ENCODE assay signal across 5 worm cellular contexts in the genomic region with DNA sequence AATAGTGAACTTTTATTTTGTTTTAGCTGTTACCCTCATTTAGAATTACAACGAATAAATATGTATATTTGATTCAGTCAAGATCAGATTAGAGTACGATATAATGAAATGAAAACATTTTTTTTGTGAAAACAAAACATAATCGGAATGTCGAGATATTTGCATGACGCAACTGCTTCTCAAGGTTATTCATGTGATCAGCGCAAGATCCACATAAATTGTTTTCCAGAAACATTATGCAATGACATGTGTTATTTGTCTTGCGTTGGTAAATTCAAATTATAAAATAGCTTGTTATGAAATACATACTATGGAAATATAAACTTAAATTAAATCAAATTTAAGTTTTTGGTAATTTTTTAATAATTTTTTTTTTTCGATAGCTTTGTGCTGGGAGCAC.
TF ChIP-seq lines count a peak whose summit lies in the region.

No protein-coding gene starts in this region.

TF ChIP-seq in whole organism, L1 larva, 84 proteins besides CTCF, POLR2A, EP300 and RAD21:
- no peak for TF ChIP-seq ceh-63 (GFP tag; optimal IDR thresholded peaks at IDR 0.05; lab: Kevin White, UChicago)
- TF ChIP-seq tlp-1 (tag; optimal IDR thresholded peaks at IDR 0.05; lab: Kevin White, UChicago), result no peak
- TF ChIP-seq nhr-85 (tag; lab: Kevin White, UChicago), result peak; percentile 5
- no peak for TF ChIP-seq sox-4 (tag; optimal IDR thresholded peaks at IDR 0.05; lab: Kevin White, UChicago)
- TF ChIP-seq ztf-11 (tag; optimal IDR thresholded peaks at IDR 0.05; lab: Kevin White, UChicago), result no peak

TF ChIP-seq in whole organism, L2 larva, 48 proteins besides CTCF, POLR2A, EP300 and RAD21:
- TF ChIP-seq zag-1 (tag; optimal IDR thresholded peaks at IDR 0.05; lab: Kevin White, UChicago) (no peak), nhr-25 (tag; optimal IDR thresholded peaks at IDR 0.05; lab: Kevin White, UChicago) (peak; percentile 78)

TF ChIP-seq in whole organism, L3 larva, 47 proteins besides CTCF, POLR2A, EP300 and RAD21:
- TF ChIP-seq lin-15B (tag; optimal IDR thresholded peaks at IDR 0.05; lab: Kevin White, UChicago), result no peak
- TF ChIP-seq nhr-25 (tag; optimal IDR thresholded peaks at IDR 0.05; lab: Kevin White, UChicago), result peak; percentile 37

TF ChIP-seq in whole organism, L4 larva, 104 proteins besides CTCF, POLR2A, EP300 and RAD21:
- TF ChIP-seq hlh-30 (tag; optimal IDR thresholded peaks at IDR 0.05; lab: Kevin White, UChicago; ENCODE audit: insufficient read depth), result peak; percentile 8
- TF ChIP-seq nhr-25 (tag; optimal IDR thresholded peaks at IDR 0.05; lab: Kevin White, UChicago; ENCODE audit: borderline replicate concordance, insufficient read depth), result peak; percentile 86
- TF ChIP-seq cey-2 (tag; optimal IDR thresholded peaks at IDR 0.05; lab: Kevin White, UChicago; ENCODE audit: borderline replicate concordance, insufficient read depth), result no peak
- TF ChIP-seq ceh-62 (tag; optimal IDR thresholded peaks at IDR 0.05; lab: Kevin White, UChicago), result no peak
TF ChIP-seq in whole organism, L4 larva: peak in this region for 2.

TF ChIP-seq in whole organism, mixed stage, embryonic, 35 proteins besides CTCF, POLR2A, EP300 and RAD21:
- peak; percentile 66 for TF ChIP-seq zip-8 (tag; optimal IDR thresholded peaks at IDR 0.05; lab: Kevin White, UChicago)
- TF ChIP-seq snpc-4 (tag; optimal IDR thresholded peaks at IDR 0.05; lab: Kevin White, UChicago), result no peak
- no peak for TF ChIP-seq ham-2 (GFP tag; optimal IDR thresholded peaks at IDR 0.05; lab: Kevin White, UChicago)
TF ChIP-seq in whole organism, mixed stage, embryonic: peak in this region for 1.
